Worm (Caenorhabditis elegans): ENCODE measurements around the gene grl-30.

DNA sequence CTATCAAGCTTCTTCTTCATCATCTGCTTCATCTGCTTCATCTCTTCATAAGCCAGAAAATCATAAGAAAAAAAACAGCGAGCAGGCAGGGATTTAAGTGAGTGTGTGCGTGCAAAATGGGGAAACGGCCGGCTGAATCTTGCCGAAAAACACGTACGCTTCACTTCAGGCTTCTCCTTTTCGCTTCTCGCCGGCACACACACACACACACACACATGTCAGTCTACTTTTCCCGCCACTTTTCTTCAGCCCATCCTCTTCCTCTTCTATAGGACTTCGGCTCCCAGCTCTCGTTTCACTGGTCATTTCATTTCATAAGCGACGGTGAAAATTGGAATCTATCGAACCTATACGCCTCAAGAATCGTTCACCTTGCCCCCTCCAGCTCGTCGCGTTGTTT is 23.2 kb downstream of the grl-30 start:
- TF ChIP-seq unc-62 (GFP tag; optimal IDR thresholded peaks at IDR 0.05) = no peak
- no peak for TF ChIP-seq ama-1 (optimal IDR thresholded peaks at IDR 0.05)
- TF ChIP-seq F13H6.1 (tag; optimal IDR thresholded peaks at IDR 0.05) = no peak
- no peak for TF ChIP-seq fos-1 (tag; optimal IDR thresholded peaks at IDR 0.05)
- no peak for TF ChIP-seq egl-27 (tag; optimal IDR thresholded peaks at IDR 0.05)
- no peak for TF ChIP-seq zag-1 (tag; optimal IDR thresholded peaks at IDR 0.05)
- TF ChIP-seq nhr-11 (tag; optimal IDR thresholded peaks at IDR 0.05) = no peak
- no peak for TF ChIP-seq lin-13 (GFP tag; optimal IDR thresholded peaks at IDR 0.05)
